Worm (Caenorhabditis elegans): ENCODE data around the gene W10G6.1.

W10G6.1 gene

DNA sequence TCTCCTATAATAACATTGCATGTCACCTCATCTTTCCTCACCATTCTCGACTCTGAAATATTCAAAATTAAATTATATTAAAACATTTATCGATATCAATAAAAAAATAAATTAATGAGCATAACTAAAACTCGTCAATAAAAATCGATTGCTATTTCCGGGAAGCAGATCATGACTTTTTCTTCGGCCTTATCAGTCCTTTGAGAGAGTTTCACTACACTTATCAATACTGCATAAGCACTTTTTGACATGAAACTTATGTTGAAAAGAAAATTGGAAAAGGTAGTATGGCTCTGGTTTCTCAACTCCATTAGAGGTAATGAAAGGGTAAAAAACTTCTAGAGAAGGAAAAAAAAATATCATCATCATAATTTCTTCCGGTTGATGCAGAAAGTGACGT lies 15.1 kb downstream of the W10G6.1 start:
- no peak for TF ChIP-seq ztf-23 (GFP tag; IDR thresholded peaks at IDR 0.05)
- TF ChIP-seq tab-1 (GFP tag; IDR thresholded peaks at IDR 0.05) = no peak
- TF ChIP-seq ztf-29 (GFP tag; IDR thresholded peaks at IDR 0.05) = no peak

ce11 chrX:16261993-16262392 lies 17.0 kb downstream of the W10G6.1 start, which contains the start of gene sgk-1:
Gene sgk-1, minus strand, starts transcription at chrX:16262122.
- TF ChIP-seq tab-1 (GFP tag; IDR thresholded peaks at IDR 0.05) (no peak), med-1 (GFP tag; optimal IDR thresholded peaks at IDR 0.05; ENCODE audit: insufficient read depth) (no peak), T22C8.4 (GFP tag; IDR thresholded peaks at IDR 0.05) (no peak), ref-1 (GFP tag; conservative IDR thresholded peaks at IDR 0.05) (no peak), cog-1 (tag; optimal IDR thresholded peaks at IDR 0.05) (no peak), flt-1 (GFP tag; IDR thresholded peaks at IDR 0.05) (no peak), klf-2 (GFP tag; conservative IDR thresholded peaks at IDR 0.05) (no peak)

DNA sequence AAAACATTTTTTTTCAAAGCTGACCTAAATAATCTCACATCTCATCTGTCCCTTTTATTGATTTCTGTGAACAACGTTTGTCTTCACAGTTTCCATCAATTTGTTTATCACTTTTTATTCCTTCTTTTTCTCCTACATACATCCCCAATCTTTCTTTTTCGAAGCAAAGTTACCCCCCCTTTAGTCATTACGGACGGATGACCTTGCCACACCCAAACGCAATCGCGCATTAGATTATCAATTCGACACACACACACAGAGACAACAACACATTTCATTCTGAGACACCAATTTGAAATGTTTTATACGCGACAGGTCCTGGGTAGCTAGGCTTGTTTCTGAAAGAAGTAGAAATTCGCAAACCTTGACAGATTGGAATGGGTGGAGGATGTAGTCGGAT lies 18.3 kb downstream of the W10G6.1 start:
- TF ChIP-seq ztf-29 (GFP tag; IDR thresholded peaks at IDR 0.05) = no peak
- no peak for TF ChIP-seq ref-1 (GFP tag; conservative IDR thresholded peaks at IDR 0.05)
- TF ChIP-seq ztf-23 (GFP tag; IDR thresholded peaks at IDR 0.05) = no peak
- TF ChIP-seq cog-1 (tag; optimal IDR thresholded peaks at IDR 0.05) = no peak
- TF ChIP-seq klf-2 (GFP tag; conservative IDR thresholded peaks at IDR 0.05) = no peak
- no peak for TF ChIP-seq T22C8.4 (GFP tag; IDR thresholded peaks at IDR 0.05)
- TF ChIP-seq tab-1 (GFP tag; IDR thresholded peaks at IDR 0.05) = no peak
- no peak for TF ChIP-seq med-1 (GFP tag; optimal IDR thresholded peaks at IDR 0.05; ENCODE audit: insufficient read depth)
- no peak for TF ChIP-seq flt-1 (GFP tag; IDR thresholded peaks at IDR 0.05)

ce11 chrX:16265636-16266384 lies 20.8 kb downstream of the W10G6.1 start, which contains the start of gene mua-6:
Gene mua-6, minus strand, starts transcription at chrX:16265686.
- 0 out of 2 replicates have a peak, but pooled peaks have one; percentile 21 for TF ChIP-seq flt-1 (GFP tag; IDR thresholded peaks at IDR 0.05)
- TF ChIP-seq cog-1 (tag; optimal IDR thresholded peaks at IDR 0.05) = no peak

- no peak for TF ChIP-seq flt-1 (GFP tag; IDR thresholded peaks at IDR 0.05)
- no peak for TF ChIP-seq ztf-23 (GFP tag; IDR thresholded peaks at IDR 0.05)
- TF ChIP-seq cog-1 (tag; optimal IDR thresholded peaks at IDR 0.05) = no peak
- no peak for TF ChIP-seq ref-1 (GFP tag; conservative IDR thresholded peaks at IDR 0.05)
- no peak for TF ChIP-seq tab-1 (GFP tag; IDR thresholded peaks at IDR 0.05)
Observed at ce11 chrX:16269969-16270368, 25.0 kb downstream of the W10G6.1 start, which contains the start of gene ifa-3. Gene ifa-3, minus strand, starts transcription at chrX:16270069.

DNA sequence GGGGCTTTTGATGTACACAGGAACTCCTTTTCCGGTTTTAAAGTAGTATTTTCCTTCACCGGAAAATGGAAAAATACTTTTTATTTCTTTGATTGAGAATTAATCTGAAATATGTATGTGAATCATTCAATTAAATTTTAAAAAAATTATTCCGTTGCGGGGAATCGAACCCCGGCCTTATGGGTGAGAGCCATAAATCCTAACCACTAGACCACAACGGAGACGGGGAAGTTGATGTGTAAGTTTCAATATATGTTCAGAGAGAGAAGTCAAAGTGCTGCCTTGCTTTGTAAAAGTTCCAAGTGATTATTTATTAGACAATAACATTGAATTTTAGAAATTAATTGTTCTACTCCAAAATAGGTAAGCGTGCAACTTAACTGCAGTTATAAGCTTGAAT lies 26.2 kb downstream of the W10G6.1 start:
- TF ChIP-seq T22C8.4 (GFP tag; IDR thresholded peaks at IDR 0.05) = no peak
- TF ChIP-seq ztf-29 (GFP tag; IDR thresholded peaks at IDR 0.05) = peak; percentile 23; the same call in 1 of the 2 replicates
- TF ChIP-seq klf-2 (GFP tag; conservative IDR thresholded peaks at IDR 0.05) = no peak
- peak; percentile 70 for TF ChIP-seq tab-1 (GFP tag; IDR thresholded peaks at IDR 0.05)
- peak; percentile 29 for TF ChIP-seq med-1 (GFP tag; optimal IDR thresholded peaks at IDR 0.05; ENCODE audit: insufficient read depth)
- TF ChIP-seq ztf-23 (GFP tag; IDR thresholded peaks at IDR 0.05) = peak; percentile 67
- TF ChIP-seq cog-1 (tag; optimal IDR thresholded peaks at IDR 0.05) = no peak
- TF ChIP-seq flt-1 (GFP tag; IDR thresholded peaks at IDR 0.05) = 0 out of 2 replicates have a peak, but pooled peaks have one; percentile 39
- TF ChIP-seq ref-1 (GFP tag; conservative IDR thresholded peaks at IDR 0.05) = no peak

DNA sequence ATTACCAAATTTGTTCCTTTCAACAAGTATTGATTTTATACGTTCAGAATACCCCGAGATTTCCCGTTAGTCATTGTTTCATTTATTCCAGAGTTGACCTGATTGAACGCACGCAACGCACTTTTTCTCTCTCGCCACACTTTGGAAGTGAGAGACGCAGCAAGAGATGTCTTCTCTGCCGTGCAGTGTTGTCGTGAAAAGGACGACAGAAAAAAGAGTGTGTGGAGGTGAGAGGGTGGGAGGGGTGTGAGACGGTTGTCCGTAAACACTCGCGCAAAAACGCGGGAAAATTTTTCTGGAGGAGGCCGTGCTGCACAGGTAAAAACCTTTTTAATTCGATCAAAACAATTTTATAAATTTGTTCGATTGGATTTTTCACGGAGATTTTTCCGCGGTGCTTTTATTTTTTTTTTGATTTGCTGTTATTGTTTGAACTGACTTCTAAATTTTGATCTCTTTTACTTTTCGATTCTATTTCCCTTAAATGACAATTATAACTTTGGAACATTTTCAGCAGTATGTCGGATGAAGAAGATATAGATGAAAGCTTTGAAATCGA lies 30.3 kb downstream of the W10G6.1 start, which contains the start of gene sdc-1:
sdc-1 (plus strand) TSS at position 509 of the 559 bp plus-strand sequence.
- TF ChIP-seq ztf-29 (GFP tag; IDR thresholded peaks at IDR 0.05) (no peak), ztf-23 (GFP tag; IDR thresholded peaks at IDR 0.05) (0 out of 2 replicates have a peak, but pooled peaks have one; percentile 28)

ce11 chrX:16283103-16283502 lies 38.1 kb downstream of the W10G6.1 start, which contains the start of gene F52E10.2:
Gene F52E10.2, minus strand, starts transcription at chrX:16283203.
- TF ChIP-seq ztf-23 (GFP tag; IDR thresholded peaks at IDR 0.05) (no peak), T22C8.4 (GFP tag; IDR thresholded peaks at IDR 0.05) (no peak), med-1 (GFP tag; optimal IDR thresholded peaks at IDR 0.05; ENCODE audit: insufficient read depth) (no peak), tab-1 (GFP tag; IDR thresholded peaks at IDR 0.05) (no peak), cog-1 (tag; optimal IDR thresholded peaks at IDR 0.05) (no peak), ref-1 (GFP tag; conservative IDR thresholded peaks at IDR 0.05) (no peak), flt-1 (GFP tag; IDR thresholded peaks at IDR 0.05) (no peak), ztf-29 (GFP tag; IDR thresholded peaks at IDR 0.05) (no peak), klf-2 (GFP tag; conservative IDR thresholded peaks at IDR 0.05) (no peak)

DNA sequence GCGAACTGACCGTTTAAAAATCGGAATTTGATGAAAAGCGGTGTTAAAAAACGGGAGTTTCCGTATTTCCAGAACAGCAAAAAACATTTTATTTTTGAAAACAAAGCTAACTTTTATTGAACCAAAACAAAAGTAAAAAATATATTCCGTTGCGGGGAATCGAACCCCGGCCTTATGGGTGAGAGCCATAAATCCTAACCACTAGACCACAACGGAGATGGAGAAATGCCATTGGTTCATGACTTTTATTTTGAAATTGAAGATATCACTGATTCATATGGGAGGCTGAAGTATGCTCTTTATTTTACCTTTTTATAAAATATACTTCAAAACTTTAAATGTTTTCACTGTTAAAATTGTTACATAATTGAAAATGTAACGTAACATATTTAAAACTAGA lies 40.2 kb downstream of the W10G6.1 start:
- no peak for TF ChIP-seq T22C8.4 (GFP tag; IDR thresholded peaks at IDR 0.05)
- TF ChIP-seq cog-1 (tag; optimal IDR thresholded peaks at IDR 0.05) = no peak
- TF ChIP-seq ztf-23 (GFP tag; IDR thresholded peaks at IDR 0.05) = no peak
- TF ChIP-seq med-1 (GFP tag; optimal IDR thresholded peaks at IDR 0.05; ENCODE audit: insufficient read depth) = no peak
- TF ChIP-seq ztf-29 (GFP tag; IDR thresholded peaks at IDR 0.05) = no peak
- TF ChIP-seq flt-1 (GFP tag; IDR thresholded peaks at IDR 0.05) = no peak
- TF ChIP-seq ref-1 (GFP tag; conservative IDR thresholded peaks at IDR 0.05) = no peak
- TF ChIP-seq tab-1 (GFP tag; IDR thresholded peaks at IDR 0.05) = no peak

ce11 chrX:16289635-16290034 lies 44.6 kb downstream of the W10G6.1 start:
- TF ChIP-seq cog-1 (tag; optimal IDR thresholded peaks at IDR 0.05) (no peak), ref-1 (GFP tag; conservative IDR thresholded peaks at IDR 0.05) (no peak), ztf-23 (GFP tag; IDR thresholded peaks at IDR 0.05) (no peak), med-1 (GFP tag; optimal IDR thresholded peaks at IDR 0.05; ENCODE audit: insufficient read depth) (no peak), klf-2 (GFP tag; conservative IDR thresholded peaks at IDR 0.05) (no peak), tab-1 (GFP tag; IDR thresholded peaks at IDR 0.05) (no peak), flt-1 (GFP tag; IDR thresholded peaks at IDR 0.05) (no peak), T22C8.4 (GFP tag; IDR thresholded peaks at IDR 0.05) (no peak), ztf-29 (GFP tag; IDR thresholded peaks at IDR 0.05) (no peak)
